Worm (Caenorhabditis elegans) whole organism, L4 larva: Measurements from ENCODE around the gene T21C9.9.
A peak's percentile ranks its signal among the peaks of the same experiment; 100 is the strongest.

Experiments
- F37D6.2 ChIP-seq: sonication (generic microtip); optimal IDR thresholded peaks from 2 replicates; lab custom pipeline; 2016; ENCODE audit warnings: mild to moderate bottlenecking, missing genetic modification characterization, missing compliant biosample characterization
- T20F7.1 ChIP-seq: fragments of 200-800 bp; sonication (Bioruptor generic); optimal IDR thresholded peaks from 2 replicates; lab custom pipeline; 2018; ENCODE audit warnings: mild to moderate bottlenecking, missing genetic modification characterization, missing compliant biosample characterization
- Y105C5A.15 ChIP-seq: fragments of 200-800 bp; sonication (Bioruptor generic); IDR thresholded peaks from 2 replicates; pipeline ENCODE4 v1.3.6; 2022; ENCODE audit warnings: missing genetic modification characterization, missing compliant biosample characterization
- ZK337.2 ChIP-seq: fragments of 200-800 bp; sonication (Bioruptor generic); IDR thresholded peaks from 2 replicates; pipeline ENCODE4 v1.3.6; 2022; ENCODE audit warnings: missing genetic modification reagents, missing genetic modification characterization, missing compliant biosample characterization
- aha-1 ChIP-seq: fragments of 150-350 bp; peaks from one replicate; lab custom pipeline; 2014; ENCODE audit warnings: missing biosample characterization, missing genetic modification characterization
- ama-1 ChIP-seq: fragments of 150-350 bp; optimal IDR thresholded peaks from 2 replicates; lab custom pipeline; 2014; ENCODE audit warnings: inconsistent platforms, mixed read lengths
- ceh-32 ChIP-seq: sonication (generic microtip); optimal IDR thresholded peaks from 2 replicates; lab custom pipeline; 2016; ENCODE audit warnings: mild to moderate bottlenecking, missing genetic modification characterization, missing compliant biosample characterization; ENCODE audit not compliant: poor library complexity
- ceh-44 ChIP-seq: fragments of 200-800 bp; sonication (Bioruptor generic); IDR thresholded peaks from 2 replicates; pipeline ENCODE4 v1.3.6; 2022; ENCODE audit warnings: missing genetic modification reagents, missing genetic modification characterization, missing compliant biosample characterization
- daf-12 ChIP-seq: fragments of 150-350 bp; optimal IDR thresholded peaks from 2 replicates; lab custom pipeline; 2014; ENCODE audit warnings: missing biosample characterization, missing genetic modification reagents, missing genetic modification characterization
- daf-16 ChIP-seq, 3 experiments: sonication (generic microtip); optimal IDR thresholded peaks; 2 replicates each; lab custom pipeline; 2016 to 2017; ENCODE audit warnings: missing genetic modification characterization in 3 of 3, missing genetic modification reagents in 3 of 3, mild to moderate bottlenecking in 2 of 3, missing compliant biosample characterization in 2 of 3, missing biosample characterization in 1 of 3, moderate library complexity in 1 of 3
- dmd-6 ChIP-seq: fragments of 200-800 bp; sonication (Bioruptor generic); IDR thresholded peaks from 2 replicates; pipeline ENCODE4 v1.3.6; 2022; ENCODE audit warnings: missing genetic modification reagents, missing genetic modification characterization, missing compliant biosample characterization
- dmd-9 ChIP-seq: fragments of 200-800 bp; sonication (Bioruptor generic); IDR thresholded peaks from 2 replicates; pipeline ENCODE4 v1.3.6; 2022; ENCODE audit warnings: missing genetic modification reagents, missing genetic modification characterization, missing compliant biosample characterization
- dpl-1 ChIP-seq: fragments of 150-350 bp; optimal IDR thresholded peaks from 2 replicates; lab custom pipeline; 2014; ENCODE audit warnings: missing biosample characterization, missing genetic modification reagents, missing genetic modification characterization
- duxl-1 ChIP-seq: sonication (generic microtip); optimal IDR thresholded peaks from 2 replicates; lab custom pipeline; 2016; ENCODE audit warnings: mild to moderate bottlenecking, missing genetic modification characterization, moderate library complexity, missing compliant biosample characterization; ENCODE audit not compliant: poor library complexity
- egl-27 ChIP-seq: sonication (generic microtip); optimal IDR thresholded peaks from 3 replicates; lab custom pipeline; 2017; ENCODE audit warnings: missing biosample characterization, missing genetic modification reagents, missing genetic modification characterization
- fos-1 ChIP-seq: fragments of 150-350 bp; optimal IDR thresholded peaks from 2 replicates; lab custom pipeline; 2014; ENCODE audit warnings: missing biosample characterization, missing genetic modification characterization
- gei-8 ChIP-seq: fragments of 200-800 bp; sonication (Bioruptor generic); optimal IDR thresholded peaks from 2 replicates; lab custom pipeline; 2018; ENCODE audit warnings: mild to moderate bottlenecking, missing genetic modification characterization, missing compliant biosample characterization
- hif-1 ChIP-seq, 2 experiments: sonication (generic microtip); optimal IDR thresholded peaks; 2 replicates each; lab custom pipeline; 2016 to 2017; ENCODE audit warnings: missing compliant biosample characterization in 2 of 2, missing genetic modification characterization in 2 of 2, missing genetic modification reagents in 2 of 2, missing genotype in 2 of 2, mild to moderate bottlenecking in 1 of 2
- hlh-11 ChIP-seq: fragments of 200-800 bp; sonication (Bioruptor generic); optimal IDR thresholded peaks from 2 replicates; lab custom pipeline; 2018; ENCODE audit warnings: mild to moderate bottlenecking, missing genetic modification characterization, missing compliant biosample characterization
- hmg-1.1 ChIP-seq: fragments of 200-800 bp; sonication (Bioruptor generic); IDR thresholded peaks from 2 replicates; pipeline ENCODE4 v1.3.6; 2022; ENCODE audit warnings: missing genetic modification reagents, missing genetic modification characterization, missing compliant biosample characterization
- lin-1 ChIP-seq: fragments of 200-800 bp; sonication (Bioruptor generic); IDR thresholded peaks from 2 replicates; pipeline ENCODE4 v1.3.6; 2022; ENCODE audit warnings: missing genetic modification reagents, missing genetic modification characterization, missing compliant biosample characterization
- lin-38 ChIP-seq: fragments of 200-800 bp; sonication (Bioruptor generic); IDR thresholded peaks from 2 replicates; pipeline ENCODE4 v1.3.6; 2022; ENCODE audit warnings: missing genetic modification reagents, missing genetic modification characterization, missing compliant biosample characterization
- lin-39 ChIP-seq: fragments of 150-350 bp; optimal IDR thresholded peaks from 2 replicates; lab custom pipeline; 2014; ENCODE audit warnings: missing biosample characterization, missing genetic modification reagents, missing genetic modification characterization
- lsy-2 ChIP-seq, 2 experiments: fragments of 150-350 bp in 1 of 2; sonication (generic microtip) in 1 of 2; optimal IDR thresholded peaks; 2 replicates each; lab custom pipeline; 2014 to 2017; ENCODE audit warnings: missing biosample characterization in 2 of 2, missing genetic modification characterization in 2 of 2
- madf-5 ChIP-seq, 2 experiments: fragments of 200-800 bp; sonication (Bioruptor generic); IDR thresholded peaks; 2 replicates each; pipeline ENCODE4 v1.3.6; 2022; ENCODE audit warnings: missing compliant biosample characterization in 2 of 2, missing genetic modification characterization in 2 of 2
- mdl-1 ChIP-seq, 2 experiments: fragments of 150-350 bp in 1 of 2; sonication (generic microtip) in 1 of 2; optimal IDR thresholded peaks; 2 replicates each; lab custom pipeline; 2014 to 2017; ENCODE audit warnings: missing biosample characterization in 2 of 2, missing genetic modification characterization in 2 of 2
- mep-1 ChIP-seq: fragments of 150-350 bp; sonication (generic microtip); optimal IDR thresholded peaks from 3 replicates; lab custom pipeline; 2014; ENCODE audit warnings: missing biosample characterization, missing genetic modification characterization
- nhr-11 ChIP-seq: fragments of 150-350 bp; optimal IDR thresholded peaks from 2 replicates; lab custom pipeline; 2014; ENCODE audit warnings: missing biosample characterization, missing genetic modification characterization
- nhr-111 ChIP-seq: fragments of 200-800 bp; sonication (Bioruptor generic); optimal IDR thresholded peaks from 2 replicates; lab custom pipeline; 2018; ENCODE audit warnings: mild to moderate bottlenecking, missing genetic modification characterization, missing compliant biosample characterization
- nhr-237 ChIP-seq: sonication (generic microtip); optimal IDR thresholded peaks from 2 replicates; lab custom pipeline; 2017; ENCODE audit warnings: missing biosample characterization, missing genetic modification characterization
- nhr-41 ChIP-seq: fragments of 200-800 bp; sonication (Bioruptor generic); IDR thresholded peaks from 2 replicates; pipeline ENCODE4 v1.3.6; 2022; ENCODE audit warnings: missing genetic modification reagents, missing genetic modification characterization, missing compliant biosample characterization
- nhr-77 ChIP-seq: fragments of 150-350 bp; optimal IDR thresholded peaks from 2 replicates; lab custom pipeline; 2014; ENCODE audit warnings: missing biosample characterization, missing genetic modification characterization
- pha-4 ChIP-seq, 2 experiments: fragments of 150-350 bp in 1 of 2; fragments of 200-800 bp in 1 of 2; sonication (Bioruptor generic) in 1 of 2; IDR thresholded peaks in 1 of 2; optimal IDR thresholded peaks in 1 of 2; 2 replicates each; pipeline versions ENCODE4 v1.3.6 to Lab custom; 2014 to 2022; ENCODE audit warnings: missing genetic modification characterization in 2 of 2, missing genetic modification reagents in 2 of 2, missing biosample characterization in 1 of 2, missing compliant biosample characterization in 1 of 2
- php-3 ChIP-seq: fragments of 200-800 bp; sonication (Bioruptor generic); IDR thresholded peaks from 2 replicates; pipeline ENCODE4 v1.3.6; 2022; ENCODE audit warnings: missing genetic modification reagents, missing genetic modification characterization, missing compliant biosample characterization
- saeg-2 ChIP-seq: fragments of 200-800 bp; sonication (Bioruptor generic); IDR thresholded peaks from 2 replicates; pipeline ENCODE4 v1.3.6; 2022; ENCODE audit warnings: missing genetic modification reagents, missing genetic modification characterization, missing compliant biosample characterization
- sdz-12 ChIP-seq: fragments of 200-800 bp; sonication (Bioruptor generic); optimal IDR thresholded peaks from 2 replicates; lab custom pipeline; 2018; ENCODE audit warnings: mild to moderate bottlenecking, missing genetic modification characterization, missing compliant biosample characterization
- snpc-1.2 ChIP-seq: fragments of 200-800 bp; sonication (Bioruptor generic); IDR thresholded peaks from 2 replicates; pipeline ENCODE4 v1.3.6; 2022; ENCODE audit warnings: missing genetic modification reagents, missing genetic modification characterization, missing compliant biosample characterization
- snpc-4 ChIP-seq: fragments of 150-350 bp; optimal IDR thresholded peaks from 2 replicates; lab custom pipeline; 2014; ENCODE audit warnings: missing biosample characterization, missing genetic modification characterization
- spr-1 ChIP-seq: sonication (generic microtip); optimal IDR thresholded peaks from 2 replicates; lab custom pipeline; 2016; ENCODE audit warnings: mild to moderate bottlenecking, missing genetic modification characterization, missing compliant biosample characterization
- tag-97 ChIP-seq: fragments of 200-800 bp; sonication (Bioruptor generic); IDR thresholded peaks from 2 replicates; pipeline ENCODE4 v1.3.6; 2022; ENCODE audit warnings: missing genetic modification characterization, missing compliant biosample characterization
- tra-1 ChIP-seq: fragments of 200-800 bp; sonication (Bioruptor generic); IDR thresholded peaks from 2 replicates; pipeline ENCODE4 v1.3.6; 2022; ENCODE audit warnings: missing genetic modification reagents, missing genetic modification characterization, missing compliant biosample characterization
- unc-62 ChIP-seq, 3 experiments: fragments of 150-350 bp in 1 of 3; sonication (generic microtip); optimal IDR thresholded peaks in 2 of 3; peaks in 1 of 3; 1 replicate in 1 of 3; 2 replicates in 2 of 3; lab custom pipeline; 2014 to 2017; ENCODE audit warnings: missing biosample characterization in 3 of 3, missing genetic modification characterization in 3 of 3, missing genetic modification reagents in 3 of 3, missing genotype in 1 of 3
- zfp-3 ChIP-seq: fragments of 200-800 bp; sonication (Bioruptor generic); conservative IDR thresholded peaks from 2 replicates; pipeline ENCODE4 v1.3.6; 2022; ENCODE audit warnings: missing genetic modification reagents, missing genetic modification characterization, missing compliant biosample characterization
- zip-11 ChIP-seq: fragments of 200-800 bp; sonication (Bioruptor generic); IDR thresholded peaks from 2 replicates; pipeline ENCODE4 v1.3.6; 2022; ENCODE audit warnings: missing genetic modification characterization, missing compliant biosample characterization
- ztf-7 ChIP-seq: fragments of 150-350 bp; optimal IDR thresholded peaks from 2 replicates; lab custom pipeline; 2014; ENCODE audit warnings: missing biosample characterization, missing genetic modification characterization

Gene T21C9.9

DNA sequence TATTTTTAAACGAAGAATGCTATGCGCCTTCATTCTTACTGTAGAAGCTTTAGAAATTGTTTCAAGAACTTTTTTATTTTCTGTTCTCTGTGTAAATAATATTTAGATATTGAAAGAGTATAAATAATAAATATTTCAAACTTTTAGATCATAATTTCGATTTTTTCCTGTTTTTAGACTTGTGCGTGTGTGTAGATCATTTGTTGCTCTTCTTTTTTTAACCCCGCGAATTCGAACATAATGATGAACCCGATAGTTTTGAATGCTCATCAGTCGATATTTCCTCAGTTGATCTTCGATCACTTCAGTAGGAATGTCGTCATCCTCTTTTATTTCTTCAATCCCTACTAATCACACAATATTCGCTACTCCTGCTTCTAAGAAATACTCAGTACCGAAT is 4.9 kb upstream of the T21C9.9 start, which contains the start of gene T21C9.13:
Gene T21C9.13, plus strand, starts transcription at position 33 of the 400 bp plus-strand sequence.
- TF ChIP-seq lsy-2 (tag; optimal IDR thresholded peaks at IDR 0.05; lab: Kevin White, UChicago) (no peak), ama-1 (lab: Kevin White, UChicago) (no peak), ZK337.2 (GFP tag; lab: Robert Waterston, UW) (no peak), nhr-11 (tag; lab: Kevin White, UChicago) (no peak), duxl-1 (no peak), egl-27 (tag; lab: Kevin White, UChicago) (no peak), fos-1 (tag; lab: Kevin White, UChicago) (no peak), pha-4 (GFP tag; IDR thresholded peaks at IDR 0.05; lab: Robert Waterston, UW) (no peak), pha-4 (tag; optimal IDR thresholded peaks at IDR 0.05; lab: Kevin White, UChicago) (no peak), ceh-44 (GFP tag; lab: Robert Waterston, UW) (no peak), dpl-1 (no peak), madf-5 (GFP tag; IDR thresholded peaks at IDR 0.05; lab: Robert Waterston, UW) (no peak), Y105C5A.15 (no peak), sdz-12 (GFP tag; lab: Kevin White, UChicago) (no peak), php-3 (GFP tag; lab: Robert Waterston, UW) (no peak), lin-38 (GFP tag; lab: Robert Waterston, UW) (no peak), ceh-32 (tag; lab: Kevin White, UChicago) (no peak), lin-1 (GFP tag; lab: Robert Waterston, UW) (no peak), nhr-237 (tag; lab: Kevin White, UChicago) (no peak), nhr-111 (no peak), zfp-3 (GFP tag; lab: Robert Waterston, UW) (no peak)

DNA sequence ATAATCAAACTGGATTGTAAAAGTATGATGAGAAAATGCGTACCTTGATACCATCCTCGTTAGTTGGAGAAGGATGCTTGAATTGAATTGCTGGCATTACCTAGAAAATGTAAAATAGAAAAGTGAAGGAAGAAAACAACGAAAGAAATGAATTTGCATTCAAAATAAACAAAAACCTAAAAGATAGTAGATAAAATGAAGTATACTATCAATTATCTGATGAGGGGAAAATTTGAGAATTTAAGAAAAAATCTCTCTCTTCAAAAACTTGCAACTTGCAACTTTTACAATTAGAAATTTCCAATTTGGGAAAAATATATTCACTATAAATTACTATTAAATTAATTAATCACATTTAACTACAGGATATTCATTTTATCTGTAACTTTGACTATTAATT is 2.4 kb upstream of the T21C9.9 start, which contains the start of gene T21C9.11:
Gene T21C9.11, minus strand, starts transcription at position 101 of the 400 bp plus-strand sequence.
- TF ChIP-seq dmd-6 (GFP tag; lab: Robert Waterston, UW) (no peak), Y105C5A.15 (no peak), nhr-11 (tag; lab: Kevin White, UChicago) (no peak), nhr-41 (GFP tag; lab: Robert Waterston, UW) (no peak), zip-11 (GFP tag; lab: Robert Waterston, UW) (no peak), snpc-1.2 (GFP tag; lab: Robert Waterston, UW) (no peak), saeg-2 (GFP tag; lab: Robert Waterston, UW) (no peak), snpc-4 (tag; lab: Kevin White, UChicago) (no peak)

DNA sequence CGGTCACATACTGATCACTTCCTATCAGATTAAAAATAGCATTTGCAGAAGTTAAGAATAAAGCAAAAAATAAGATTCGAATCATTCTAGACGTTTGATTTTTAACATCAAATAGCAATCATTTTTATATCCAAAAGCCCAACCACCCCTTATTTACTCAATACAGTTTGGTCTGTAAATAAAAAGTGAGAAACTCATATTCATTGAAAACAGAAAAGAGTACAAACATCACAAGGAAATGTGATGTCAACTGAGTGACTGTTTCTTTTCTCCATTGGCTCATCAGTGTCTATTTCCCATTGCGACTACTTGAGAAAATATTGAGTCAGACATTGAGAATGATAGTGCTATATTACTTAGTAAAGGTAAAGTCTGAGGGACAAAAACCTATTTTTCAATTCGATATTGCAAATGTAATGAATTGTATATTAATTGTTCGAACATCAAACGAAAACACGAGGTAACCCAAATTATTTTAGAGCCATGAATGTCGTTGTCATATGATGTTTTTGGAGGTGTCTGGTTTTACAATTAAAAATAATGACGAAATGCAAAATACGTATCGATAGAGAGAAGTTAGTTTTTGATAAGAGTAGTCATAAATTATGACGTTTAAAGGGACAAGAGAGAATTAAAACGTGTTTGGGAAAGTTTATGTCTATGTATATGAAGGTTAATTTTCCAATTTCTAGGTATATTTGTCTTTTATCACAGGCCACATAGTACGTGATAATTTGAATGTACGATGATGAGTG is 2.4 kb downstream of the T21C9.9 start, which contains the start of gene ttr-23:
Gene ttr-23, minus strand, starts transcription at position 87 of the 755 bp plus-strand sequence.
- TF ChIP-seq daf-16 (GFP tag; optimal IDR thresholded peaks at IDR 0.05; lab: Kevin White, UChicago) (no peak), daf-16 (tag; optimal IDR thresholded peaks at IDR 0.05; lab: Kevin White, UChicago) (peak; percentile 50), hif-1 (tag; optimal IDR thresholded peaks at IDR 0.05; lab: Kevin White, UChicago) (peak in 1 of 2 experiments; percentile 74), ama-1 (lab: Kevin White, UChicago) (no peak), tra-1 (GFP tag; lab: Robert Waterston, UW) (no peak), unc-62 (GFP tag; optimal IDR thresholded peaks at IDR 0.05 in 1 of 2; lab: Kevin White, UChicago) (peak in 1 of 2 experiments; percentile 95), unc-62 (tag; optimal IDR thresholded peaks at IDR 0.05; lab: Kevin White, UChicago) (no peak), aha-1 (peak; percentile 37), snpc-4 (tag; lab: Kevin White, UChicago) (no peak), hlh-11 (tag; lab: Kevin White, UChicago) (peak; percentile 52), mdl-1 (tag; optimal IDR thresholded peaks at IDR 0.05; lab: Kevin White, UChicago) (peak in 1 of 2 experiments; percentile 35), spr-1 (tag; lab: Kevin White, UChicago) (no peak), gei-8 (GFP tag; lab: Kevin White, UChicago) (no peak), F37D6.2 (tag; lab: Kevin White, UChicago) (no peak), T20F7.1 (peak; percentile 21), daf-12 (tag; lab: Kevin White, UChicago) (no peak), lin-39 (no peak), mep-1 (tag; lab: Kevin White, UChicago) (no peak), dmd-9 (GFP tag; lab: Robert Waterston, UW) (no peak), hmg-1.1 (GFP tag; lab: Robert Waterston, UW) (no peak), nhr-77 (tag; lab: Kevin White, UChicago) (peak; percentile 72), ztf-7 (tag; lab: Kevin White, UChicago) (peak; percentile 72), Y105C5A.15 (no peak), php-3 (GFP tag; lab: Robert Waterston, UW) (peak; percentile 60), tag-97 (GFP tag; lab: Robert Waterston, UW) (no peak)
